Fruit fly (Drosophila melanogaster) whole organism, embryonic: ENCODE results near the gene CG17283.

ENCODE experiments used
- BtbVII ChIP-seq: fragments of 200-800 bp; sonication (Bioruptor generic); optimal IDR thresholded peaks from 3 replicates; lab custom pipeline; 2017; ENCODE audit warnings: missing biosample characterization, mild to moderate bottlenecking, missing genetic modification characterization
- CG10543 ChIP-seq: fragments of 200-800 bp; sonication (Bioruptor generic); optimal IDR thresholded peaks from 3 replicates; lab custom pipeline; 2017; ENCODE audit warnings: missing biosample characterization, mild to moderate bottlenecking, missing genetic modification characterization, moderate library complexity
- CG11504 ChIP-seq: fragments of 200-800 bp; sonication (Bioruptor generic); optimal IDR thresholded peaks from 3 replicates; lab custom pipeline; 2019; ENCODE audit warnings: missing biosample characterization, mild to moderate bottlenecking, missing genetic modification characterization, moderate library complexity
- CG13296 ChIP-seq: fragments of 200-800 bp; sonication (Bioruptor generic); optimal IDR thresholded peaks from 3 replicates; lab custom pipeline; 2018; ENCODE audit warnings: missing biosample characterization, mild to moderate bottlenecking, missing genetic modification characterization
- CG14710 ChIP-seq: fragments of 200-800 bp; sonication (Bioruptor generic); optimal IDR thresholded peaks from 3 replicates; lab custom pipeline; 2019; ENCODE audit warnings: missing biosample characterization, mild to moderate bottlenecking, missing genetic modification characterization, moderate library complexity
- CG16815 ChIP-seq: fragments of 200-800 bp; sonication (Bioruptor generic); optimal IDR thresholded peaks from 3 replicates; lab custom pipeline; 2017; ENCODE audit warnings: missing biosample characterization, mild to moderate bottlenecking, missing genetic modification characterization
- CG18011 ChIP-seq: fragments of 200-800 bp; sonication (Bioruptor generic); optimal IDR thresholded peaks from 2 replicates; lab custom pipeline; 2017; ENCODE audit warnings: missing biosample characterization, missing genetic modification characterization, mild to moderate bottlenecking, moderate library complexity, missing genotype
- CG2116 ChIP-seq: fragments of 200-800 bp; sonication (Bioruptor generic); optimal IDR thresholded peaks from 3 replicates; lab custom pipeline; 2018; ENCODE audit warnings: missing biosample characterization, mild to moderate bottlenecking, missing genetic modification characterization
- CG2678 ChIP-seq: fragments of 200-800 bp; sonication (Bioruptor generic); optimal IDR thresholded peaks from 3 replicates; lab custom pipeline; 2019; ENCODE audit warnings: missing biosample characterization, mild to moderate bottlenecking, missing genetic modification characterization, moderate library complexity
- CG33557 ChIP-seq: fragments of 200-800 bp; sonication (Bioruptor generic); optimal IDR thresholded peaks from 2 replicates; lab custom pipeline; 2019; ENCODE audit warnings: missing biosample characterization, mild to moderate bottlenecking, missing genetic modification characterization, moderate library complexity
- CG34422 ChIP-seq: fragments of 200-800 bp; sonication (Bioruptor generic); IDR thresholded peaks from 3 replicates; pipeline ENCODE4 v1.3.6; 2022; ENCODE audit warnings: missing biosample characterization, missing genetic modification characterization
- CG4424 ChIP-seq: fragments of 200-800 bp; sonication (Bioruptor generic); optimal IDR thresholded peaks from 3 replicates; lab custom pipeline; 2016; ENCODE audit warnings: missing biosample characterization, missing genetic modification characterization
- CG4820 ChIP-seq: fragments of 200-800 bp; sonication (Bioruptor generic); optimal IDR thresholded peaks from 3 replicates; lab custom pipeline; 2016; ENCODE audit warnings: missing biosample characterization, missing genetic modification characterization
- CG9215 ChIP-seq: fragments of 200-800 bp; sonication (Bioruptor generic); IDR thresholded peaks from 2 replicates; pipeline ENCODE4 v1.3.6; 2022; ENCODE audit warnings: missing biosample characterization, missing genetic modification characterization
- CG9437 ChIP-seq: fragments of 200-800 bp; sonication (Bioruptor generic); optimal IDR thresholded peaks from 2 replicates; lab custom pipeline; 2018; ENCODE audit warnings: missing biosample characterization, mild to moderate bottlenecking, missing genetic modification characterization
- CG9609 ChIP-seq: fragments of 200-800 bp; sonication (Bioruptor generic); optimal IDR thresholded peaks from 3 replicates; lab custom pipeline; 2016; ENCODE audit warnings: missing biosample characterization, missing genetic modification characterization
- CG9727 ChIP-seq: fragments of 200-800 bp; sonication (Bioruptor generic); optimal IDR thresholded peaks from 3 replicates; lab custom pipeline; 2017; ENCODE audit warnings: missing biosample characterization, mild to moderate bottlenecking, missing genetic modification characterization
- Chrac-16 ChIP-seq: fragments of 200-800 bp; sonication (Bioruptor generic); optimal IDR thresholded peaks from 3 replicates; lab custom pipeline; 2016; ENCODE audit warnings: missing biosample characterization, missing genetic modification characterization
- D19A ChIP-seq: fragments of 200-800 bp; optimal IDR thresholded peaks from 3 replicates; lab custom pipeline; 2019; ENCODE audit warnings: missing biosample characterization, mild to moderate bottlenecking, missing genetic modification characterization, moderate library complexity
- D19B ChIP-seq: fragments of 200-800 bp; sonication (Bioruptor generic); optimal IDR thresholded peaks from 2 replicates; lab custom pipeline; 2017; ENCODE audit warnings: missing biosample characterization, mild to moderate bottlenecking, missing genetic modification characterization
- Elba2 ChIP-seq: fragments of 200-800 bp; sonication (Bioruptor generic); optimal IDR thresholded peaks from 3 replicates; lab custom pipeline; 2016; ENCODE audit warnings: missing biosample characterization, missing genetic modification characterization
- HLH4C ChIP-seq: fragments of 200-800 bp; sonication (Bioruptor generic); IDR thresholded peaks from 3 replicates; pipeline ENCODE4 v1.3.6; 2022; ENCODE audit warnings: missing biosample characterization, missing genetic modification characterization; ENCODE audit not compliant: partially characterized antibody
- Oli ChIP-seq: fragments of 200-800 bp; sonication (Bioruptor generic); optimal IDR thresholded peaks from 2 replicates; lab custom pipeline; 2018; ENCODE audit warnings: missing biosample characterization, mild to moderate bottlenecking, missing genetic modification characterization, moderate library complexity
- Sox100B ChIP-seq: fragments of 200-800 bp; sonication (Bioruptor generic); optimal IDR thresholded peaks from 3 replicates; lab custom pipeline; 2018; ENCODE audit warnings: missing biosample characterization, mild to moderate bottlenecking, missing genetic modification characterization
- ac ChIP-seq: fragments of 200-800 bp; sonication (Bioruptor generic); optimal IDR thresholded peaks from 3 replicates; lab custom pipeline; 2017; ENCODE audit warnings: missing biosample characterization, mild to moderate bottlenecking, missing genetic modification characterization
- corto ChIP-seq: fragments of 200-800 bp; sonication (Bioruptor generic); optimal IDR thresholded peaks from 2 replicates; lab custom pipeline; 2016; ENCODE audit warnings: missing biosample characterization, mild to moderate bottlenecking, missing genetic modification characterization, moderate library complexity
- crp ChIP-seq, 2 experiments: fragments of 200-800 bp; sonication (Bioruptor generic); optimal IDR thresholded peaks; 2 replicates in 1 of 2; 3 replicates in 1 of 2; lab custom pipeline; 2017; ENCODE audit warnings: missing biosample characterization in 2 of 2, missing genetic modification characterization in 2 of 2, mild to moderate bottlenecking in 1 of 2, moderate library complexity in 1 of 2
- gce ChIP-seq: fragments of 200-800 bp; sonication (Bioruptor generic); IDR thresholded peaks from 3 replicates; pipeline ENCODE4 v1.3.6; 2022; ENCODE audit warnings: missing biosample characterization, missing genetic modification characterization
- kni ChIP-seq: fragments of 200-800 bp; sonication (Bioruptor generic); optimal IDR thresholded peaks from 3 replicates; lab custom pipeline; 2017; ENCODE audit warnings: mild to moderate bottlenecking, missing biosample characterization, missing genetic modification reagents, missing genetic modification characterization
- lola ChIP-seq, 3 experiments: fragments of >200 bp in 2 of 3; fragments of 200-800 bp in 1 of 3; sonication (Bioruptor generic) in 1 of 3; optimal IDR thresholded peaks; 2 replicates each; lab custom pipeline; 2017 to 2019; ENCODE audit warnings: missing biosample characterization in 3 of 3, missing genetic modification characterization in 3 of 3, mild to moderate bottlenecking in 1 of 3, moderate library complexity in 1 of 3
- mirr ChIP-seq: fragments of 200-800 bp; sonication (Bioruptor generic); optimal IDR thresholded peaks from 3 replicates; lab custom pipeline; 2018; ENCODE audit warnings: missing biosample characterization, mild to moderate bottlenecking, missing genetic modification characterization
- nau ChIP-seq: fragments of 200-800 bp; sonication (Bioruptor generic); optimal IDR thresholded peaks from 3 replicates; lab custom pipeline; 2017; ENCODE audit warnings: missing biosample characterization, mild to moderate bottlenecking, missing genetic modification characterization, missing genetic modification reagents
- nmo ChIP-seq: fragments of 200-800 bp; sonication (Bioruptor generic); optimal IDR thresholded peaks from 2 replicates; lab custom pipeline; 2018; ENCODE audit warnings: missing biosample characterization, mild to moderate bottlenecking, missing genetic modification characterization, moderate library complexity
- org-1 ChIP-seq: fragments of 200-800 bp; sonication (Bioruptor generic); optimal IDR thresholded peaks from 2 replicates; lab custom pipeline; 2017; ENCODE audit warnings: missing biosample characterization, missing genetic modification characterization
- pan ChIP-seq, 4 experiments: fragments of >200 bp in 3 of 4; fragments of 200-800 bp in 1 of 4; sonication (Bioruptor generic) in 1 of 4; optimal IDR thresholded peaks in 3 of 4; IDR thresholded peaks in 1 of 4; 2 replicates each; pipeline versions ENCODE4 v1.3.6 to Lab custom; 2017 to 2022; ENCODE audit warnings: missing biosample characterization in 2 of 4, missing genetic modification characterization in 2 of 4, mixed read lengths in 1 of 4
- run ChIP-seq: fragments of 200-800 bp; sonication (Bioruptor generic); optimal IDR thresholded peaks from 3 replicates; lab custom pipeline; 2018; ENCODE audit warnings: missing biosample characterization, mild to moderate bottlenecking, missing genetic modification characterization
- sc ChIP-seq, 3 experiments: fragments of >200 bp in 2 of 3; fragments of 200-800 bp in 1 of 3; sonication (Bioruptor generic) in 1 of 3; optimal IDR thresholded peaks; 2 replicates in 2 of 3; 3 replicates in 1 of 3; lab custom pipeline; 2017; ENCODE audit warnings: mild to moderate bottlenecking in 1 of 3, missing biosample characterization in 1 of 3, missing genetic modification characterization in 1 of 3, missing genetic modification reagents in 1 of 3
- sens ChIP-seq: fragments of 200-800 bp; sonication (Bioruptor generic); peaks from one replicate; lab custom pipeline; 2016; ENCODE audit warnings: missing biosample characterization, missing genetic modification characterization
- sna ChIP-seq: fragments of 200-800 bp; sonication (Bioruptor generic); IDR thresholded peaks from 2 replicates; pipeline ENCODE4 v1.3.6; 2022; ENCODE audit warnings: missing biosample characterization, missing genetic modification characterization; ENCODE audit not compliant: partially characterized antibody
- tna ChIP-seq: fragments of 200-800 bp; sonication (Bioruptor generic); IDR thresholded peaks from 2 replicates; pipeline ENCODE4 v1.3.6; 2022; ENCODE audit warnings: missing biosample characterization, missing genetic modification characterization; ENCODE audit not compliant: partially characterized antibody
- twi ChIP-seq: fragments of 200-800 bp; optimal IDR thresholded peaks from 2 replicates; lab custom pipeline; 2019; ENCODE audit warnings: missing biosample characterization, mild to moderate bottlenecking, missing genetic modification characterization, moderate library complexity
- vfl ChIP-seq: fragments of 200-800 bp; sonication (Bioruptor generic); optimal IDR thresholded peaks from 2 replicates; lab custom pipeline; 2016; ENCODE audit warnings: missing biosample characterization, missing genetic modification characterization
- zen ChIP-seq: fragments of 200-800 bp; sonication (Bioruptor generic); optimal IDR thresholded peaks from 3 replicates; lab custom pipeline; 2018; ENCODE audit warnings: missing biosample characterization, mild to moderate bottlenecking, missing genetic modification characterization, moderate library complexity

Gene CG17283

DNA sequence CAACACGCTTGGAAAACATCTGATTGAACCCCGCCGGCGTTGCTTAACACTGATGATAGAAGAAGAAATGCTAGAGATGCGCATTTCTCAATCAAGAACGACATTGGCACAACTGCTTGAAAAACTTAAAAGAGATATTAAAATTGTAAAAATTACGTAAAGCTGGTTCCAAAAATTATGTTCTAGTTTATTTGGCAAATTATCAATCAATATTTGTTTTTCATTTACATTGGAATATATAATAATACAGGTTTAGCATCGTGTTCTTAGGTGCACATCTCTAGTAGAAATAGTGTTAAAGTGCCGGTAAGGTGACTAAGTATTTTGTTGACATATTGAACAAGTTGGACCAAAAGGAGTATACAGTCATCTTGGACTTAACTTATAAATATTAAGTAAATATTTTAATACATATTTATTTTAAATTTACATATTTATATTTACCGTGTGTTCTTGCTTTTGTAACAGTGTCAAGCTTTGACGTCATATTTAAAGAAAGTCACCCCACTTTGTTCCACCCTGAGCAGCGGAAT is 16.3 kb upstream of the CG17283 start, which contains the start of the genes Brf and sds22 (continued):
- TF ChIP-seq CG13296 (GFP tag; lab: Kevin White, UChicago) (peak; percentile 92), gce (GFP tag; lab: Robert Waterston, UW) (peak; percentile 63; the same call in 1 of the 3 replicates), HLH4C (GFP tag; lab: Robert Waterston, UW) (peak; percentile 73)

DNA sequence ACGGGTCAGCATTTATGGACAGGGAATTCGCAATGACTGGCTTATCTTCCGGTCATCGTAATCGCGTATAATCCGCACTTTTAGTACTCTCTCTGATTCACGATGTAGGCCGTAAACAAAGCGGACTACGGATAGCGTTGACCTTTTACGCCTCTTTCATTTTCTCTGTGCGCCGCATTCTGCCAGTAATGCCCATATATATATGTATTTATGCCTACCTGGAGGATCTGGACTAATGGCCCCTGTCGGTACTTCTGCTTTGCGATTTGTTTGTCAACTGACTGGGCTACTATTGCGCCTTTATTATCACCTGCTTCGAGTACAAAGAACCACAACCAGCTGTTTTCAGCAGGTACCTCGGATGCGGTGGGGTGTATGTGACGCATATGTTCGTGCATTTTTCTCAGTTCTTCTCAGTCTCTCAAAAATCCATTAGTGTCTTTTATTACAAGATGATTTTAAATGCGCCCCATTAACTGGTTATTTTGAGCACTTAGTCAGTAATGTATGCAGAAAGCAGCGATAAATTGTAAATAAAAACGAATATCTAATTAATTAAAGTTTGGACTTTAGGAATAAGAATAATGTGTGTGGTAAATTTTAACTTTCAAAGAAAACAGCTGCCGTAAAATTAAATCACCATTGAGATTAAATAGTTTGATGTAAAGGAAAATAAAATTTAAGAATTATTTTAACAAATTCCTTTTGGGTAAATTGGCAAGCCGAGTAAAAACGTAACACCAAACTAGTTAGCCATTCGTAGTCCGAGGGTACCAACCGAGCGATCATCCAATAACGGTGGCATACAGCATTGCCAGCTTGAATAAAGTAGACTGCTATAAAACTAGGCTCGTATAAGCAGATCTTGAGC is 13.1 kb upstream of the CG17283 start, which contains the start of gene CREG:
CREG (minus strand) TSS at position 323 of the 871 bp plus-strand sequence.
- TF ChIP-seq nmo = peak; percentile 47
- peak; percentile 18 for TF ChIP-seq CG16815 (GFP tag; lab: Kevin White, UChicago)
- TF ChIP-seq corto (GFP tag; lab: Kevin White, UChicago) = no peak
- peak; percentile 3 for TF ChIP-seq Chrac-16 (GFP tag; lab: Kevin White, UChicago)
- no peak for TF ChIP-seq vfl (GFP tag; lab: Kevin White, UChicago)
- TF ChIP-seq Oli (tag; lab: Kevin White, UChicago) = peak; percentile 16
- peak; percentile 21 for TF ChIP-seq nau
- peak; percentile 91 for TF ChIP-seq CG9215 (GFP tag; lab: Robert Waterston, UW)
- peak; percentile 80 for TF ChIP-seq sens (GFP tag; lab: Kevin White, UChicago)
- peak in 1 of 3 experiments; percentile 57 for TF ChIP-seq lola (GFP tag; optimal IDR thresholded peaks at IDR 0.05; lab: Kevin White, UChicago)
- peak; percentile 52 for TF ChIP-seq twi (tag; lab: Kevin White, UChicago)
- peak; percentile 21 for TF ChIP-seq D19A (tag; lab: Kevin White, UChicago)
- no peak for TF ChIP-seq CG9609
- peak; percentile 52 for TF ChIP-seq Sox100B (GFP tag; lab: Kevin White, UChicago)
- TF ChIP-seq crp (GFP tag; optimal IDR thresholded peaks at IDR 0.05; lab: Kevin White, UChicago) = peak in 1 of 2 experiments; percentile 70
- TF ChIP-seq CG4424 (GFP tag; lab: Kevin White, UChicago) = peak; percentile 11
- peak; percentile 8 for TF ChIP-seq CG4820 (GFP tag; lab: Kevin White, UChicago)
- no peak for TF ChIP-seq sna (GFP tag; lab: Robert Waterston, UW)
- peak; percentile 96 for TF ChIP-seq D19B (GFP tag; lab: Kevin White, UChicago)
- TF ChIP-seq BtbVII (GFP tag; lab: Kevin White, UChicago) = peak; percentile 15
- TF ChIP-seq sc (optimal IDR thresholded peaks at IDR 0.05; lab: Kevin White, UChicago) = no peak
- TF ChIP-seq sc (GFP tag; optimal IDR thresholded peaks at IDR 0.05; lab: Kevin White, UChicago) = peak; percentile 35
- peak; percentile 6 for TF ChIP-seq kni (GFP tag; lab: Kevin White, UChicago)
- TF ChIP-seq CG9727 = peak; percentile 59
- TF ChIP-seq org-1 = peak; percentile 6
- TF ChIP-seq CG2116 (GFP tag; lab: Kevin White, UChicago) = peak; percentile 11
- TF ChIP-seq CG18011 = peak; percentile 92
- TF ChIP-seq run (tag; lab: Kevin White, UChicago) = no peak
- peak; percentile 17 for TF ChIP-seq CG10543 (GFP tag; lab: Kevin White, UChicago)
- TF ChIP-seq Elba2 (GFP tag; lab: Kevin White, UChicago) = peak; percentile 58
- TF ChIP-seq CG2678 (tag; lab: Kevin White, UChicago) = peak; percentile 54
- TF ChIP-seq CG11504 (tag; lab: Kevin White, UChicago) = peak; percentile 49
- TF ChIP-seq ac (GFP tag; lab: Kevin White, UChicago) = peak; percentile 40
- peak; percentile 40 for TF ChIP-seq CG14710 (tag; lab: Kevin White, UChicago)
- peak in 1 of 2 experiments; percentile 64 for TF ChIP-seq pan (optimal IDR thresholded peaks at IDR 0.05; lab: Kevin White, UChicago)
- peak in 1 of 2 experiments; percentile 77 for TF ChIP-seq pan (GFP tag; optimal IDR thresholded peaks at IDR 0.05 in 1 of 2, IDR thresholded peaks at IDR 0.05 in 1 of 2)
- TF ChIP-seq zen (tag; lab: Kevin White, UChicago) = peak; percentile 90
- no peak for TF ChIP-seq tna (GFP tag; lab: Robert Waterston, UW)
- TF ChIP-seq mirr = no peak
- peak; percentile 47 for TF ChIP-seq CG9437 (GFP tag; lab: Kevin White, UChicago)
- TF ChIP-seq CG33557 = peak; percentile 9
- TF ChIP-seq CG34422 (GFP tag; lab: Robert Waterston, UW) = no peak
